Worm (Caenorhabditis elegans): ENCODE results near the gene K09A11.1.

K09A11.1 gene

ce11 chrX:13262195-13262594, at the start of gene K09A11.1:
Gene K09A11.1 (plus strand): TSS chrX:13262495.
- TF ChIP-seq ceh-31 (tag; optimal IDR thresholded peaks at IDR 0.05) (no peak), che-1 (tag; optimal IDR thresholded peaks at IDR 0.05) (no peak), hlh-15 (tag; optimal IDR thresholded peaks at IDR 0.05) (no peak), fkh-6 (tag; optimal IDR thresholded peaks at IDR 0.05) (no peak), unc-42 (tag; optimal IDR thresholded peaks at IDR 0.05) (no peak)

- no peak for TF ChIP-seq lin-11 (tag; optimal IDR thresholded peaks at IDR 0.05)
- no peak for TF ChIP-seq tbx-2 (tag; optimal IDR thresholded peaks at IDR 0.05)
- TF ChIP-seq ceh-30 (tag; optimal IDR thresholded peaks at IDR 0.05) = no peak
- no peak for TF ChIP-seq nhr-232 (tag; optimal IDR thresholded peaks at IDR 0.05)
- no peak for TF ChIP-seq ztf-16 (tag; optimal IDR thresholded peaks at IDR 0.05)
- TF ChIP-seq C08G9.2 (tag; optimal IDR thresholded peaks at IDR 0.05) = no peak
- TF ChIP-seq ceh-2 (tag; optimal IDR thresholded peaks at IDR 0.05) = no peak
- no peak for TF ChIP-seq sox-4 (tag; optimal IDR thresholded peaks at IDR 0.05)
- TF ChIP-seq sox-2 (GFP tag; IDR thresholded peaks at IDR 0.05) = no peak
- no peak for TF ChIP-seq ceh-24 (tag; optimal IDR thresholded peaks at IDR 0.05)
- TF ChIP-seq nfya-1 (tag; optimal IDR thresholded peaks at IDR 0.05) = no peak
- TF ChIP-seq madf-2 (tag; optimal IDR thresholded peaks at IDR 0.05) = no peak
Measured at ce11 chrX:13212528-13212927, 49.8 kb upstream of the K09A11.1 start.

- no peak for TF ChIP-seq elt-2 (tag; optimal IDR thresholded peaks at IDR 0.05)
- TF ChIP-seq ceh-2 (tag; optimal IDR thresholded peaks at IDR 0.05) = no peak
- TF ChIP-seq lin-11 (tag; optimal IDR thresholded peaks at IDR 0.05) = no peak
- no peak for TF ChIP-seq ttx-3 (tag; optimal IDR thresholded peaks at IDR 0.05)
- TF ChIP-seq ceh-19 (GFP tag; optimal IDR thresholded peaks at IDR 0.05) = no peak
- no peak for TF ChIP-seq unc-42 (tag; optimal IDR thresholded peaks at IDR 0.05)
- no peak for TF ChIP-seq tbx-2 (tag; optimal IDR thresholded peaks at IDR 0.05)
Measured at ce11 chrX:13216802-13217201, 45.5 kb upstream of the K09A11.1 start, which contains the start of gene R12H7.4. Gene R12H7.4 (plus strand): TSS chrX:13217102.

DNA sequence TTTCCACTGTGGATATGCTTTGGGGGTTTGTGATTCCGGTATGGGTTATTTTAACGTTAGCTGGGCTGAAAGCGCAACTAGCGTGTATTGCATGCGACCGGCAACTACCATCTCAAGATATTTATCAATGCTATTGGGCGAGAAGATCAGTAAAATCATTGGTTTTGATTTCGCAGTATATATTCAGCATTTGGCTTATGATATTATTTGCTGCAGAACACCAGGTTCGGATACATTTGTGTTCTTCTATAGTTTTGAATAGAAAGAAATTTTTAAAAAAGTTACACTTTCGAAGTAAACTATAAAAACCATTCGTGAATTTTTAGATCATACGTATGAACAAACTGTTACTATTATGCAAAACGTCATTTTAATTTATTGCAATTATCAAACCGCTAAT, 44.4 kb upstream of the K09A11.1 start:
- TF ChIP-seq ceh-31 (tag; optimal IDR thresholded peaks at IDR 0.05) (no peak), ceh-45 (GFP tag; IDR thresholded peaks at IDR 0.05) (no peak), hlh-15 (tag; optimal IDR thresholded peaks at IDR 0.05) (no peak), nhr-232 (tag; optimal IDR thresholded peaks at IDR 0.05) (no peak), pax-1 (tag; optimal IDR thresholded peaks at IDR 0.05) (no peak), nfya-1 (tag; optimal IDR thresholded peaks at IDR 0.05) (no peak), T23F11.4 (GFP tag; optimal IDR thresholded peaks at IDR 0.05) (no peak), ttx-3 (tag; optimal IDR thresholded peaks at IDR 0.05) (no peak), pros-1 (tag; optimal IDR thresholded peaks at IDR 0.05) (no peak), ceh-6 (GFP tag; optimal IDR thresholded peaks at IDR 0.05) (no peak), hlh-6 (tag; optimal IDR thresholded peaks at IDR 0.05) (no peak), ceh-18 (tag; optimal IDR thresholded peaks at IDR 0.05) (no peak), fkh-10 (GFP tag; optimal IDR thresholded peaks at IDR 0.05) (no peak), ceh-34 (tag; optimal IDR thresholded peaks at IDR 0.05) (no peak), unc-42 (tag; optimal IDR thresholded peaks at IDR 0.05) (no peak), syd-9 (tag; optimal IDR thresholded peaks at IDR 0.05) (no peak), odd-2 (tag; optimal IDR thresholded peaks at IDR 0.05) (no peak), hlh-13 (GFP tag; optimal IDR thresholded peaks at IDR 0.05) (no peak), unc-86 (tag; optimal IDR thresholded peaks at IDR 0.05) (no peak)

- TF ChIP-seq ceh-24 (tag; optimal IDR thresholded peaks at IDR 0.05) (no peak), sdc-2 (tag; optimal IDR thresholded peaks at IDR 0.05) (no peak), ceh-14 (tag; optimal IDR thresholded peaks at IDR 0.05) (no peak), madf-2 (tag; optimal IDR thresholded peaks at IDR 0.05) (no peak), unc-3 (GFP tag; conservative IDR thresholded peaks at IDR 0.05) (no peak), unc-3 (tag; optimal IDR thresholded peaks at IDR 0.05) (no peak), ceh-18 (tag; optimal IDR thresholded peaks at IDR 0.05) (no peak), che-1 (tag; optimal IDR thresholded peaks at IDR 0.05) (no peak), eyg-1 (tag; optimal IDR thresholded peaks at IDR 0.05) (no peak), nfya-1 (tag; optimal IDR thresholded peaks at IDR 0.05) (no peak), unc-86 (tag; optimal IDR thresholded peaks at IDR 0.05) (no peak), dmd-4 (tag; optimal IDR thresholded peaks at IDR 0.05; ENCODE audit: borderline replicate concordance) (no peak), sox-4 (tag; optimal IDR thresholded peaks at IDR 0.05) (no peak)
Measured at ce11 chrX:13220609-13221008, 41.7 kb upstream of the K09A11.1 start.

Data from whole organism, late embryonic.